Fruit fly (Drosophila melanogaster) whole organism, prepupa: ENCODE data around the gene hid.

ENCODE experiments used
- CG15336 ChIP-seq: fragments of 200-800 bp; sonication (Bioruptor generic); IDR thresholded peaks from 2 replicates; pipeline ENCODE4 v1.3.6; 2022; ENCODE audit warnings: missing biosample characterization, missing genetic modification characterization
- CG7368 ChIP-seq: fragments of 200-800 bp; sonication (Bioruptor generic); optimal IDR thresholded peaks from 3 replicates; lab custom pipeline; 2016; ENCODE audit warnings: missing biosample characterization, missing genetic modification characterization
- CG9139 ChIP-seq: fragments of 200-800 bp; sonication (Bioruptor generic); optimal IDR thresholded peaks from 3 replicates; lab custom pipeline; 2017; ENCODE audit warnings: missing biosample characterization, mild to moderate bottlenecking, missing genetic modification characterization

DNA sequence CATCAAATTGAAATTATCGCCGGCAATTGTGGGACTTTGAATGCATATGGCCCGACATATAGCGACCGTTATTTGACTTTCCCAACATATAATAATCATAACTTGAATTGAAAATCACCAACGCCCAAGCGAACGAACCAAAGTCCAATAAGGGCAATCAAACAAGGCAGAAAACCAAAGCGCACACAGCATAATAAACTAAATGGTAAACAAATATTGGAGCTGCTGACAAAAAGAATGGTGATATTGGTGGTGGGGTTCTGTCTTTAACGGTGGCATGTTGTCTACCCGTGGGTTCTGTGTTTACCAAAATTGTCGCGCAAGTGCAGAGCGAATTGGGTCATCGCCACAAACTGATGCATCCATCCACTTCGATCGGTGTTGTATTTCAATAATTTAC is 12.7 kb upstream of the hid start:
- no peak for TF ChIP-seq CG15336 (GFP tag; lab: Robert Waterston, UW)
- no peak for TF ChIP-seq CG7368 (GFP tag; lab: Kevin White, UChicago)
- TF ChIP-seq CG9139 (GFP tag; lab: Kevin White, UChicago) = no peak
